Fruit fly (Drosophila melanogaster) whole organism, embryonic: ENCODE measurements around the gene Rbf.

ENCODE experiments used
- Atf6 ChIP-seq: fragments of 200-800 bp; sonication (Bioruptor generic); IDR thresholded peaks from 2 replicates; pipeline ENCODE4 v1.3.6; 2022; ENCODE audit warnings: missing biosample characterization, missing genetic modification characterization
- CG10654 ChIP-seq: fragments of 200-800 bp; sonication (Bioruptor generic); optimal IDR thresholded peaks from 2 replicates; lab custom pipeline; 2016; ENCODE audit warnings: missing biosample characterization, missing genetic modification characterization
- CG11085 ChIP-seq: fragments of 200-800 bp; sonication (Bioruptor generic); IDR thresholded peaks from 2 replicates; pipeline ENCODE4 v1.3.6; 2022; ENCODE audit warnings: missing biosample characterization, missing genetic modification characterization
- CG11093 ChIP-seq: fragments of 200-800 bp; sonication (Bioruptor generic); IDR thresholded peaks from 3 replicates; pipeline ENCODE4 v1.3.6; 2022; ENCODE audit warnings: missing biosample characterization, missing genetic modification characterization
- CG1603 ChIP-seq: fragments of 200-800 bp; sonication (Bioruptor generic); optimal IDR thresholded peaks from 2 replicates; lab custom pipeline; 2019; ENCODE audit warnings: missing biosample characterization, mild to moderate bottlenecking, missing genetic modification characterization, moderate library complexity
- CG16863 ChIP-seq: fragments of 200-800 bp; sonication (Bioruptor generic); optimal IDR thresholded peaks from 3 replicates; lab custom pipeline; 2016; ENCODE audit warnings: missing biosample characterization, missing genetic modification characterization
- CG17802 ChIP-seq: fragments of 200-800 bp; sonication (Bioruptor generic); optimal IDR thresholded peaks from 2 replicates; lab custom pipeline; 2018; ENCODE audit warnings: missing biosample characterization, mild to moderate bottlenecking, missing genetic modification characterization, moderate library complexity
- CG18764 ChIP-seq: fragments of 200-800 bp; sonication (Bioruptor generic); optimal IDR thresholded peaks from 3 replicates; lab custom pipeline; 2016; ENCODE audit warnings: missing biosample characterization, missing genetic modification characterization
- CG2120 ChIP-seq: fragments of 200-800 bp; sonication (Bioruptor generic); optimal IDR thresholded peaks from 3 replicates; lab custom pipeline; 2016; ENCODE audit warnings: missing biosample characterization, missing genetic modification characterization
- CG33557 ChIP-seq: fragments of 200-800 bp; sonication (Bioruptor generic); optimal IDR thresholded peaks from 2 replicates; lab custom pipeline; 2019; ENCODE audit warnings: missing biosample characterization, mild to moderate bottlenecking, missing genetic modification characterization, moderate library complexity
- CG6272 ChIP-seq: fragments of 200-800 bp; sonication (Bioruptor generic); IDR thresholded peaks from 2 replicates; pipeline ENCODE4 v1.3.6; 2022; ENCODE audit warnings: missing biosample characterization, missing genetic modification characterization
- CG6791 ChIP-seq: fragments of 200-800 bp; sonication (Bioruptor generic); IDR thresholded peaks from 3 replicates; pipeline ENCODE4 v1.3.6; 2022; ENCODE audit warnings: missing biosample characterization, missing genetic modification characterization; ENCODE audit not compliant: partially characterized antibody
- CG6854 ChIP-seq: fragments of 200-800 bp; sonication (Bioruptor generic); optimal IDR thresholded peaks from 3 replicates; lab custom pipeline; 2017; ENCODE audit warnings: missing biosample characterization, mild to moderate bottlenecking, missing genetic modification characterization
- CG7556 ChIP-seq: fragments of 200-800 bp; sonication (Bioruptor generic); optimal IDR thresholded peaks from 2 replicates; lab custom pipeline; 2017; ENCODE audit warnings: missing biosample characterization, mild to moderate bottlenecking, missing genetic modification characterization
- CG7745 ChIP-seq: fragments of 200-800 bp; sonication (Bioruptor generic); optimal IDR thresholded peaks from 2 replicates; lab custom pipeline; 2018; ENCODE audit warnings: missing biosample characterization, mild to moderate bottlenecking, missing genetic modification characterization, moderate library complexity
- CG8765 ChIP-seq: fragments of 200-800 bp; sonication (Bioruptor generic); IDR thresholded peaks from 2 replicates; pipeline ENCODE4 v1.3.6; 2022; ENCODE audit warnings: missing biosample characterization, missing genetic modification characterization
- CkIIα-i1 ChIP-seq: fragments of 200-800 bp; sonication (Bioruptor generic); IDR thresholded peaks from 2 replicates; pipeline ENCODE4 v1.3.6; 2022; ENCODE audit warnings: missing biosample characterization, missing genetic modification characterization
- Deaf1 ChIP-seq: fragments of 200-800 bp; optimal IDR thresholded peaks from 3 replicates; lab custom pipeline; 2019; ENCODE audit warnings: missing biosample characterization, mild to moderate bottlenecking, missing genetic modification characterization, moderate library complexity
- Dp ChIP-seq: fragments of 200-800 bp; sonication (Bioruptor generic); optimal IDR thresholded peaks from 2 replicates; lab custom pipeline; 2018; ENCODE audit warnings: missing biosample characterization, mild to moderate bottlenecking, missing genetic modification characterization, moderate library complexity
- E2f2 ChIP-seq: fragments of 200-800 bp; sonication (Bioruptor generic); IDR thresholded peaks from 2 replicates; pipeline ENCODE4 v1.3.6; 2022; ENCODE audit warnings: missing biosample characterization, missing genetic modification characterization
- Ets97D ChIP-seq: fragments of 200-800 bp; sonication (Bioruptor generic); optimal IDR thresholded peaks from 3 replicates; lab custom pipeline; 2016; ENCODE audit warnings: missing biosample characterization, missing genetic modification characterization
- Mes4 ChIP-seq: fragments of 200-800 bp; sonication (Bioruptor generic); optimal IDR thresholded peaks from 2 replicates; lab custom pipeline; 2016; ENCODE audit warnings: missing biosample characterization, missing genetic modification characterization
- NC2β ChIP-seq: fragments of 200-800 bp; sonication (Bioruptor generic); optimal IDR thresholded peaks from 2 replicates; lab custom pipeline; 2016; ENCODE audit warnings: missing biosample characterization, missing genetic modification characterization
- NK7.1 ChIP-seq: fragments of 200-800 bp; sonication (Bioruptor generic); optimal IDR thresholded peaks from 3 replicates; lab custom pipeline; 2016; ENCODE audit warnings: missing biosample characterization, missing genetic modification characterization
- Poxn ChIP-seq: fragments of 200-800 bp; sonication (Bioruptor generic); IDR thresholded peaks from 2 replicates; pipeline ENCODE4 v1.3.6; 2022; ENCODE audit warnings: missing biosample characterization, missing genetic modification characterization
- Scr ChIP-seq: fragments of 200-800 bp; sonication (Bioruptor generic); IDR thresholded peaks from 2 replicates; pipeline ENCODE4 v1.3.6; 2022; ENCODE audit warnings: missing biosample characterization, missing genetic modification characterization; ENCODE audit not compliant: partially characterized antibody
- al ChIP-seq: fragments of 200-800 bp; sonication (Bioruptor generic); IDR thresholded peaks from 2 replicates; pipeline ENCODE4 v1.3.6; 2022; ENCODE audit warnings: missing biosample characterization, missing genetic modification characterization
- ara ChIP-seq: fragments of 200-800 bp; sonication (Bioruptor generic); IDR thresholded peaks from 2 replicates; pipeline ENCODE4 v1.3.6; 2022; ENCODE audit warnings: missing biosample characterization, missing genetic modification characterization
- bab2 ChIP-seq: fragments of 200-800 bp; sonication (Bioruptor generic); optimal IDR thresholded peaks from 2 replicates; lab custom pipeline; 2016; ENCODE audit warnings: missing biosample characterization, missing genetic modification characterization
- bowl ChIP-seq: fragments of 200-800 bp; sonication (Bioruptor generic); IDR thresholded peaks from 2 replicates; pipeline ENCODE4 v1.3.6; 2022; ENCODE audit warnings: missing biosample characterization, missing genetic modification characterization
- br ChIP-seq: fragments of >200 bp; optimal IDR thresholded peaks from 2 replicates; lab custom pipeline; 2017
- btn ChIP-seq: fragments of 200-800 bp; sonication (Bioruptor generic); optimal IDR thresholded peaks from 2 replicates; lab custom pipeline; 2016; ENCODE audit warnings: missing biosample characterization, missing genetic modification characterization
- cad ChIP-seq: fragments of >200 bp; optimal IDR thresholded peaks from 2 replicates; lab custom pipeline; 2017; ENCODE audit warnings: missing biosample characterization, missing genetic modification characterization
- chm ChIP-seq: fragments of 200-800 bp; sonication (Bioruptor generic); IDR thresholded peaks from 2 replicates; pipeline ENCODE4 v1.3.6; 2022; ENCODE audit warnings: missing biosample characterization, missing genetic modification characterization
- chn ChIP-seq: fragments of 200-800 bp; sonication (Bioruptor generic); optimal IDR thresholded peaks from 2 replicates; lab custom pipeline; 2016; ENCODE audit warnings: missing biosample characterization, missing genetic modification characterization
- ci ChIP-seq: fragments of 200-800 bp; sonication (Bioruptor generic); IDR thresholded peaks from 3 replicates; pipeline ENCODE4 v1.3.6; 2022; ENCODE audit warnings: missing biosample characterization, missing genetic modification characterization
- cwo ChIP-seq: fragments of 200-800 bp; sonication (Bioruptor generic); optimal IDR thresholded peaks from 3 replicates; lab custom pipeline; 2017; ENCODE audit warnings: missing biosample characterization, missing genetic modification characterization, mild to moderate bottlenecking, moderate library complexity, missing genetic modification reagents
- dimm ChIP-seq: fragments of 200-800 bp; sonication (Bioruptor generic); IDR thresholded peaks from 2 replicates; pipeline ENCODE4 v1.3.6; 2022; ENCODE audit warnings: missing biosample characterization, missing genetic modification characterization
- dysf ChIP-seq: fragments of 200-800 bp; sonication (Bioruptor generic); IDR thresholded peaks from 3 replicates; pipeline ENCODE4 v1.3.6; 2022; ENCODE audit warnings: missing biosample characterization, missing genetic modification characterization
- eyg ChIP-seq: fragments of 200-800 bp; sonication (Bioruptor generic); optimal IDR thresholded peaks from 3 replicates; lab custom pipeline; 2016; ENCODE audit warnings: missing biosample characterization, missing genetic modification characterization
- gcm ChIP-seq: fragments of 200-800 bp; sonication (Bioruptor generic); optimal IDR thresholded peaks from 2 replicates; lab custom pipeline; 2019; ENCODE audit warnings: missing biosample characterization, mild to moderate bottlenecking, missing genetic modification characterization, moderate library complexity
- hkb ChIP-seq, 2 experiments: fragments of 200-800 bp in 1 of 2; fragments of >200 bp in 1 of 2; sonication (Bioruptor generic) in 1 of 2; IDR thresholded peaks in 1 of 2; optimal IDR thresholded peaks in 1 of 2; 2 replicates each; pipeline versions ENCODE4 v1.3.6 to Lab custom; 2017 to 2022; ENCODE audit warnings: missing biosample characterization in 1 of 2, missing genetic modification characterization in 1 of 2
- lola ChIP-seq, 3 experiments: fragments of >200 bp in 2 of 3; fragments of 200-800 bp in 1 of 3; sonication (Bioruptor generic) in 1 of 3; optimal IDR thresholded peaks; 2 replicates each; lab custom pipeline; 2017 to 2019; ENCODE audit warnings: missing biosample characterization in 3 of 3, missing genetic modification characterization in 3 of 3, mild to moderate bottlenecking in 1 of 3, moderate library complexity in 1 of 3
- nom ChIP-seq: fragments of 200-800 bp; sonication (Bioruptor generic); optimal IDR thresholded peaks from 2 replicates; lab custom pipeline; 2017; ENCODE audit warnings: missing biosample characterization, missing genetic modification characterization, mild to moderate bottlenecking, moderate library complexity, missing genetic modification reagents
- peb ChIP-seq: fragments of 200-800 bp; sonication (Bioruptor generic); IDR thresholded peaks from 2 replicates; pipeline ENCODE4 v1.3.6; 2022; ENCODE audit warnings: missing biosample characterization, missing genetic modification characterization
- psq ChIP-seq: fragments of 200-800 bp; sonication (Bioruptor generic); optimal IDR thresholded peaks from 2 replicates; lab custom pipeline; 2017; ENCODE audit warnings: missing biosample characterization, missing genetic modification characterization
- slp2 ChIP-seq: fragments of 200-800 bp; sonication (Bioruptor generic); optimal IDR thresholded peaks from 2 replicates; lab custom pipeline; 2016; ENCODE audit warnings: missing biosample characterization, missing genetic modification characterization
- sob ChIP-seq: fragments of 200-800 bp; sonication (Bioruptor generic); IDR thresholded peaks from 2 replicates; pipeline ENCODE4 v1.3.6; 2022; ENCODE audit warnings: missing biosample characterization, missing genetic modification characterization
- sr ChIP-seq: fragments of 200-800 bp; sonication (Bioruptor generic); IDR thresholded peaks from 3 replicates; pipeline ENCODE4 v1.3.6; 2022; ENCODE audit warnings: missing biosample characterization, missing genetic modification characterization
- stc ChIP-seq: fragments of 200-800 bp; sonication (Bioruptor generic); IDR thresholded peaks from 2 replicates; pipeline ENCODE4 v1.3.6; 2022; ENCODE audit warnings: missing biosample characterization, missing genetic modification characterization
- toy ChIP-seq: fragments of 200-800 bp; sonication (Bioruptor generic); IDR thresholded peaks from 2 replicates; pipeline ENCODE4 v1.3.6; 2022; ENCODE audit warnings: missing biosample characterization, missing genetic modification characterization
- ttk ChIP-seq: fragments of 200-800 bp; sonication (Bioruptor generic); IDR thresholded peaks from 2 replicates; pipeline ENCODE4 v2.1.2; 2022; ENCODE audit warnings: missing biosample characterization, missing genetic modification characterization
- vnd ChIP-seq: fragments of 200-800 bp; sonication (Bioruptor generic); IDR thresholded peaks from 3 replicates; pipeline ENCODE4 v1.3.6; 2022; ENCODE audit warnings: missing biosample characterization, missing genetic modification characterization; ENCODE audit not compliant: partially characterized antibody

Rbf gene

DNA sequence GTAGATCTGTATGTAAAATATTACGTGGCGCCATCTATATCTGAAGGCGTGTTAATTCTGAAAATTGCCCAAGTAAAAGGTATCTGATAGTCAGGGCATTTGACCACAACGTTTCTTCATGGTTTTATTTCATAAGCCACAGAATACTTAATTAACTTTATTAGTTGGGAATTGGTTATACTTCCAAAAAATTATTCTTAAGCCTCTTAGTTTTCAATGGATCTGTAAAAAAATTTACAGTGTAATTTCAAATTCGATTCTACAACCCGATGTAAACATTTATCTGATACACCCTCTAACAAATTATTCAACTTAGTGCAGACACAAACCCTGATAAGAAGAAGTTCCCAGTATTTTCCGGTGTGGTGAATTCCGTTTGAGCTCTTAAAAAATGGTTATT, 42.2 kb upstream of the Rbf start (continued):
- TF ChIP-seq NK7.1 (no peak), sob (GFP tag; lab: Robert Waterston, UW) (no peak), ttk (GFP tag; lab: Robert Waterston, UW) (no peak), hkb (optimal IDR thresholded peaks at IDR 0.05; lab: Kevin White, UChicago) (no peak), hkb (GFP tag; IDR thresholded peaks at IDR 0.05; lab: Robert Waterston, UW) (no peak), dimm (GFP tag; lab: Robert Waterston, UW) (no peak), Mes4 (GFP tag; lab: Kevin White, UChicago) (no peak), CG8765 (GFP tag; lab: Robert Waterston, UW) (no peak), CG6791 (0 out of 3 replicates have a peak, but pooled peaks have one; percentile 54), slp2 (GFP tag; lab: Kevin White, UChicago) (no peak), Atf6 (GFP tag; lab: Robert Waterston, UW) (no peak), btn (no peak), chn (GFP tag; lab: Kevin White, UChicago) (peak; percentile 16), sr (GFP tag; lab: Robert Waterston, UW) (no peak), ara (GFP tag; lab: Robert Waterston, UW) (no peak), CG10654 (peak; percentile 17), ci (no peak), CG6272 (0 out of 2 replicates have a peak, but pooled peaks have one; percentile 20), al (GFP tag; lab: Robert Waterston, UW) (peak; percentile 13; the same call in 1 of the 2 replicates), CG7745 (tag; lab: Kevin White, UChicago) (no peak), Dp (GFP tag; lab: Kevin White, UChicago) (no peak), lola (GFP tag; optimal IDR thresholded peaks at IDR 0.05; lab: Kevin White, UChicago) (no peak), CG33557 (GFP tag; lab: Kevin White, UChicago) (no peak), dysf (GFP tag; lab: Robert Waterston, UW) (no peak), gcm (no peak), nom (GFP tag; lab: Kevin White, UChicago) (no peak), stc (GFP tag; lab: Robert Waterston, UW) (no peak), CG11093 (no peak), psq (GFP tag; lab: Kevin White, UChicago) (no peak), CG11085 (GFP tag; lab: Robert Waterston, UW) (no peak), toy (GFP tag; lab: Robert Waterston, UW) (no peak), cad (no peak), E2f2 (GFP tag; lab: Robert Waterston, UW) (no peak), CG6854 (GFP tag; lab: Kevin White, UChicago) (no peak), NC2β (GFP tag; lab: Kevin White, UChicago) (no peak), Ets97D (GFP tag; lab: Kevin White, UChicago) (no peak), peb (no peak), CG1603 (tag; lab: Kevin White, UChicago) (no peak), CG16863 (GFP tag; lab: Kevin White, UChicago) (no peak), Deaf1 (tag; lab: Kevin White, UChicago) (peak; percentile 2), Scr (GFP tag; lab: Robert Waterston, UW) (peak; percentile 39; the same call in 1 of the 2 replicates), br (no peak), bab2 (GFP tag; lab: Kevin White, UChicago) (no peak), chm (GFP tag; lab: Robert Waterston, UW) (no peak), Poxn (GFP tag; lab: Robert Waterston, UW) (no peak), bowl (GFP tag; lab: Robert Waterston, UW) (no peak), CG2120 (GFP tag; lab: Kevin White, UChicago) (peak; percentile 35), CkIIα-i1 (GFP tag; lab: Robert Waterston, UW) (no peak), CG17802 (tag; lab: Kevin White, UChicago) (no peak), cwo (GFP tag; lab: Kevin White, UChicago) (no peak), CG7556 (no peak), vnd (GFP tag; lab: Robert Waterston, UW) (peak; percentile 30; the same call in 1 of the 3 replicates), eyg (GFP tag; lab: Kevin White, UChicago) (no peak), CG18764 (GFP tag; lab: Kevin White, UChicago) (no peak)
